Worm (Caenorhabditis elegans): ENCODE results near the gene clec-174.

DNA sequence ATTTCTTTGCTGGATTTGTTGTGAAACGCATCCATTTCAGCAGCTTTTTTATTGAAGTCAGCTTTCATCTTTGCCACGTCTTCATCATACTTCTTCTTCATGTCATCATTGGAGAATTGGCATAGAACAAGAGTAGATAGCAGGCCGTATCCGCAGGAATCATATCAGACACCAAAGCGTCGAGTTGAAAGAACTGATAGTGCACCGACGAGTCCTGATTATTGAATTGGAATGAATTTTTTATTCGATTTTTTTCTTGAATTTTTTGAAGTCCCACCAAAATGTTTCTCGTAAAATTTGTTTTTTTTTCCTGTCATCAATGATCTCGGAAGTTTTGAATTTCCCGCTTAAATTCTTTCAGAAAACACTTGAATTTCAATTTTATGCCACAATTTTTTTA lies 35.1 kb downstream of the clec-174 start, which contains the start of gene F56D6.11:
- TF ChIP-seq unc-130 (GFP tag; optimal IDR thresholded peaks at IDR 0.05) = no peak
- no peak for TF ChIP-seq ceh-28 (tag; optimal IDR thresholded peaks at IDR 0.05)
- no peak for TF ChIP-seq lin-38 (GFP tag; IDR thresholded peaks at IDR 0.05)
